Worm (Caenorhabditis elegans) whole organism, young adult: ENCODE results near the gene bicd-1.

Experiments
- C17E4.6 ChIP-seq: fragments of 200-800 bp; sonication (Bioruptor generic); IDR thresholded peaks from 2 replicates; pipeline ENCODE4 v1.3.6; 2022; ENCODE audit warnings: missing genetic modification reagents, missing genetic modification characterization, missing compliant biosample characterization
- F52B5.7 ChIP-seq: sonication (generic microtip); optimal IDR thresholded peaks from 2 replicates; lab custom pipeline; 2016; ENCODE audit warnings: mild to moderate bottlenecking, missing genetic modification characterization, missing compliant biosample characterization
- T26A5.8 ChIP-seq: sonication (generic microtip); optimal IDR thresholded peaks from 2 replicates; lab custom pipeline; 2016; ENCODE audit warnings: missing genetic modification characterization, missing compliant biosample characterization
- Y53F4B.3 ChIP-seq: fragments of 200-800 bp; sonication (Bioruptor generic); IDR thresholded peaks from 2 replicates; pipeline ENCODE4 v1.3.6; 2022; ENCODE audit warnings: missing genetic modification reagents, missing genetic modification characterization, missing compliant biosample characterization
- ama-1 ChIP-seq, 3 experiments: fragments of 150-350 bp in 1 of 3; sonication (generic microtip) in 2 of 3; optimal IDR thresholded peaks; 2 replicates each; lab custom pipeline; 2014 to 2018; ENCODE audit warnings: missing biosample characterization in 2 of 3, missing genetic modification characterization in 2 of 3, missing genetic modification reagents in 2 of 3
- bed-2 ChIP-seq: fragments of 200-800 bp; sonication (Bioruptor generic); IDR thresholded peaks from 2 replicates; pipeline ENCODE4 v1.3.6; 2022; ENCODE audit warnings: missing genetic modification reagents, missing genetic modification characterization, missing compliant biosample characterization
- chd-7 ChIP-seq: sonication (generic microtip); optimal IDR thresholded peaks from 2 replicates; lab custom pipeline; 2016; ENCODE audit warnings: mild to moderate bottlenecking, missing genetic modification characterization, moderate library complexity, missing compliant biosample characterization
- dox-1 ChIP-seq: fragments of 200-800 bp; sonication (Bioruptor generic); IDR thresholded peaks from 2 replicates; pipeline ENCODE4 v1.3.6; 2022; ENCODE audit warnings: missing genetic modification reagents, missing genetic modification characterization, missing compliant biosample characterization
- fkh-3 ChIP-seq: sonication (generic microtip); optimal IDR thresholded peaks from 2 replicates; lab custom pipeline; 2016; ENCODE audit warnings: mild to moderate bottlenecking, missing genetic modification characterization, missing compliant biosample characterization
- him-1 ChIP-seq: sonication (generic microtip); optimal IDR thresholded peaks from 2 replicates; lab custom pipeline; 2016; ENCODE audit warnings: missing genotype, missing genetic modification reagents, missing genetic modification characterization, missing compliant biosample characterization
- madf-10 ChIP-seq: sonication (generic microtip); optimal IDR thresholded peaks from 2 replicates; lab custom pipeline; 2016; ENCODE audit warnings: mild to moderate bottlenecking, missing genetic modification characterization, missing compliant biosample characterization
- somi-1 ChIP-seq: fragments of 200-800 bp; sonication (Bioruptor generic); optimal IDR thresholded peaks from 2 replicates; lab custom pipeline; 2018; ENCODE audit warnings: mild to moderate bottlenecking, missing genetic modification characterization, missing compliant biosample characterization
- zfh-2 ChIP-seq: fragments of 200-800 bp; sonication (Bioruptor generic); conservative IDR thresholded peaks from 2 replicates; pipeline ENCODE4 v1.3.6; 2022; ENCODE audit warnings: missing genetic modification reagents, missing genetic modification characterization, missing compliant biosample characterization
- zim-3 ChIP-seq: sonication (generic microtip); optimal IDR thresholded peaks from 2 replicates; lab custom pipeline; 2017; ENCODE audit warnings: mild to moderate bottlenecking, missing genetic modification characterization, moderate library complexity, missing compliant biosample characterization

- no peak for TF ChIP-seq madf-10 (tag; lab: Kevin White, UChicago)
- TF ChIP-seq F52B5.7 (tag; lab: Kevin White, UChicago), result no peak
- TF ChIP-seq zim-3, result no peak
- TF ChIP-seq him-1 (tag; lab: Kevin White, UChicago), result no peak
- no peak for TF ChIP-seq T26A5.8
- TF ChIP-seq somi-1, result no peak
- no peak for TF ChIP-seq Y53F4B.3 (GFP tag; lab: Robert Waterston, UW)
- no peak for TF ChIP-seq zfh-2
- no peak for TF ChIP-seq C17E4.6 (GFP tag; lab: Robert Waterston, UW)
- no peak for TF ChIP-seq ama-1 (optimal IDR thresholded peaks at IDR 0.05; lab: Kevin White, UChicago)
- no peak for TF ChIP-seq ama-1 (GFP tag; optimal IDR thresholded peaks at IDR 0.05; lab: Kevin White, UChicago)
- TF ChIP-seq bed-2, result no peak
- TF ChIP-seq dox-1 (GFP tag; lab: Robert Waterston, UW), result no peak
- no peak for TF ChIP-seq fkh-3 (tag; lab: Kevin White, UChicago)
- no peak for TF ChIP-seq chd-7 (tag; lab: Kevin White, UChicago)
Observed at ce11 chrIV:6621252-6621651, 49.1 kb upstream of the bicd-1 start, which contains the start of gene C01B10.3.
